Worm (Caenorhabditis elegans) whole organism, L4 larva: Measurements from ENCODE around the gene chst-1.

Experiments
- hlh-11 ChIP-seq: fragments of 200-800 bp; sonication (Bioruptor generic); optimal IDR thresholded peaks from 2 replicates; lab custom pipeline; 2018; ENCODE audit warnings: mild to moderate bottlenecking, missing genetic modification characterization, missing compliant biosample characterization
- nhr-237 ChIP-seq: sonication (generic microtip); optimal IDR thresholded peaks from 2 replicates; lab custom pipeline; 2017; ENCODE audit warnings: missing biosample characterization, missing genetic modification characterization
- nhr-77 ChIP-seq: fragments of 150-350 bp; optimal IDR thresholded peaks from 2 replicates; lab custom pipeline; 2014; ENCODE audit warnings: missing biosample characterization, missing genetic modification characterization

ce11 chrII:8129495-8130010, 22.8 kb upstream of the chst-1 start, which contains the start of gene ulp-4:
- no peak for TF ChIP-seq nhr-237 (tag; lab: Kevin White, UChicago)
- TF ChIP-seq nhr-77 (tag; lab: Kevin White, UChicago): no peak
- peak; percentile 18 for TF ChIP-seq hlh-11 (tag; lab: Kevin White, UChicago)
